Worm (Caenorhabditis elegans) whole organism, L4/young adult: ENCODE data around the gene K07H8.12.

Experiments
- dao-5 ChIP-seq: sonication (generic microtip); optimal IDR thresholded peaks from 2 replicates; lab custom pipeline; 2016; ENCODE audit warnings: missing genotype, missing genetic modification characterization, moderate library complexity, missing compliant biosample characterization
- him-1 ChIP-seq: sonication (generic microtip); optimal IDR thresholded peaks from 2 replicates; lab custom pipeline; 2016; ENCODE audit warnings: missing genotype, missing genetic modification reagents, missing genetic modification characterization, missing compliant biosample characterization

ce11 chrIV:8235114-8235686 is 41.3 kb downstream of the K07H8.12 start:
- no peak for TF ChIP-seq dao-5 (tag; lab: Kevin White, UChicago)
- TF ChIP-seq him-1 = no peak
